Worm (Caenorhabditis elegans) whole organism, midembryonic: ENCODE measurements around the gene prp-19.

Source experiments
- T22C8.4 ChIP-seq: fragments of 200-800 bp; sonication (Bioruptor generic); IDR thresholded peaks from 2 replicates; pipeline ENCODE4 v1.3.6; 2022; ENCODE audit warnings: missing genetic modification characterization, missing compliant biosample characterization
- cog-1 ChIP-seq: sonication (generic microtip); optimal IDR thresholded peaks from 2 replicates; lab custom pipeline; 2016; ENCODE audit warnings: missing genetic modification characterization, missing compliant biosample characterization
- flt-1 ChIP-seq: fragments of 200-800 bp; sonication (Bioruptor generic); IDR thresholded peaks from 2 replicates; pipeline ENCODE4 v1.3.6; 2022; ENCODE audit warnings: missing genetic modification characterization, missing compliant biosample characterization
- klf-2 ChIP-seq: fragments of 200-800 bp; sonication (Bioruptor generic); conservative IDR thresholded peaks from 2 replicates; pipeline ENCODE4 v1.3.6; 2022; ENCODE audit warnings: missing genetic modification reagents, missing genetic modification characterization, missing compliant biosample characterization
- med-1 ChIP-seq: sonication (generic microtip); optimal IDR thresholded peaks from 2 replicates; lab custom pipeline; 2017; ENCODE audit warnings: missing genetic modification characterization, mild to moderate bottlenecking, missing compliant biosample characterization, antibody characterized with exemption, missing genetic modification reagents; ENCODE audit not compliant: insufficient read depth
- ref-1 ChIP-seq: fragments of 200-800 bp; sonication (Bioruptor generic); conservative IDR thresholded peaks from 2 replicates; pipeline ENCODE4 v1.3.6; 2022; ENCODE audit warnings: missing genetic modification reagents, missing genetic modification characterization, missing compliant biosample characterization
- tab-1 ChIP-seq: fragments of 200-800 bp; sonication (Bioruptor generic); IDR thresholded peaks from 2 replicates; pipeline ENCODE4 v1.3.6; 2022; ENCODE audit warnings: missing genetic modification characterization, missing compliant biosample characterization
- ztf-23 ChIP-seq: fragments of 200-800 bp; sonication (Bioruptor generic); IDR thresholded peaks from 2 replicates; pipeline ENCODE4 v1.3.6; 2022; ENCODE audit warnings: missing genetic modification reagents, missing genetic modification characterization, missing compliant biosample characterization
- ztf-29 ChIP-seq: fragments of 200-800 bp; sonication (Bioruptor generic); IDR thresholded peaks from 2 replicates; pipeline ENCODE4 v1.3.6; 2022; ENCODE audit warnings: missing genetic modification reagents, missing genetic modification characterization, missing compliant biosample characterization

The prp-19 gene

ce11 chrIII:5150980-5151379 lies 20.9 kb downstream of the prp-19 start:
- no peak for TF ChIP-seq flt-1 (GFP tag; lab: Robert Waterston, UW)
- no peak for TF ChIP-seq med-1 (GFP tag; lab: Kevin White, UChicago)
- no peak for TF ChIP-seq ref-1
- TF ChIP-seq ztf-23 (GFP tag; lab: Robert Waterston, UW): no peak
- no peak for TF ChIP-seq T22C8.4 (GFP tag; lab: Robert Waterston, UW)
- TF ChIP-seq ztf-29 (GFP tag; lab: Robert Waterston, UW): no peak
- TF ChIP-seq tab-1 (GFP tag; lab: Robert Waterston, UW): no peak
- no peak for TF ChIP-seq cog-1 (tag; lab: Kevin White, UChicago)
- TF ChIP-seq klf-2 (GFP tag; lab: Robert Waterston, UW): no peak

DNA sequence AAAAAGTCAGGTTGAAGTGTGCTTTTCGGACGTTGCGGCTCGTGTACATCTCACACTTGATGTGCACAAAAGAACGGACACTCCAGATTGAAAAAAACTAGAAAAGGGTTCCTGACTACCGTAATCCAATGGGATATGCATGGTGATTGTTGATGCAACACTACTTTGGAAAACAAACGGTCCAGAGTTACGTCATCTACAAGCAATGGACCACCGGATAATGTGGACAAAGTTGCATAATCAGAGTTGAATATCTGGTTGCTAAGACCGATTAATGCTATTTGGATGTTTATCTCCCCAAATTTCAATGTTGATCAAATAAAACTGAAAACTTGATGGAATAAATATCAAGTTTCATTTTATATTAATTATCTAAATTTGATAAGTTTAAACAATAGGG lies 21.8 kb downstream of the prp-19 start:
- no peak for TF ChIP-seq ref-1
- TF ChIP-seq tab-1 (GFP tag; lab: Robert Waterston, UW): no peak
- no peak for TF ChIP-seq T22C8.4 (GFP tag; lab: Robert Waterston, UW)
- TF ChIP-seq flt-1 (GFP tag; lab: Robert Waterston, UW): no peak
- TF ChIP-seq ztf-29 (GFP tag; lab: Robert Waterston, UW): no peak
- no peak for TF ChIP-seq ztf-23 (GFP tag; lab: Robert Waterston, UW)
- TF ChIP-seq klf-2 (GFP tag; lab: Robert Waterston, UW): no peak
- TF ChIP-seq cog-1 (tag; lab: Kevin White, UChicago): no peak
- TF ChIP-seq med-1 (GFP tag; lab: Kevin White, UChicago): no peak

- TF ChIP-seq T22C8.4 (GFP tag; lab: Robert Waterston, UW) (no peak), klf-2 (GFP tag; lab: Robert Waterston, UW) (no peak), med-1 (GFP tag; lab: Kevin White, UChicago) (no peak), ztf-23 (GFP tag; lab: Robert Waterston, UW) (no peak), tab-1 (GFP tag; lab: Robert Waterston, UW) (no peak), ref-1 (no peak), flt-1 (GFP tag; lab: Robert Waterston, UW) (no peak), ztf-29 (GFP tag; lab: Robert Waterston, UW) (no peak), cog-1 (tag; lab: Kevin White, UChicago) (no peak)
Measured at ce11 chrIII:5149478-5149877, 22.4 kb downstream of the prp-19 start, which contains the start of gene Y54H5A.2. Gene Y54H5A.2 (minus strand): TSS chrIII:5149578.

ce11 chrIII:5147445-5147844 lies 24.4 kb downstream of the prp-19 start:
- TF ChIP-seq ztf-29 (GFP tag; lab: Robert Waterston, UW): no peak
- TF ChIP-seq ztf-23 (GFP tag; lab: Robert Waterston, UW): no peak
- no peak for TF ChIP-seq ref-1
- no peak for TF ChIP-seq med-1 (GFP tag; lab: Kevin White, UChicago)
- TF ChIP-seq cog-1 (tag; lab: Kevin White, UChicago): no peak
- no peak for TF ChIP-seq tab-1 (GFP tag; lab: Robert Waterston, UW)
- no peak for TF ChIP-seq klf-2 (GFP tag; lab: Robert Waterston, UW)
- TF ChIP-seq T22C8.4 (GFP tag; lab: Robert Waterston, UW): no peak
- no peak for TF ChIP-seq flt-1 (GFP tag; lab: Robert Waterston, UW)

ce11 chrIII:5146749-5147148 lies 25.1 kb downstream of the prp-19 start:
- TF ChIP-seq tab-1 (GFP tag; lab: Robert Waterston, UW) (no peak), T22C8.4 (GFP tag; lab: Robert Waterston, UW) (no peak)

DNA sequence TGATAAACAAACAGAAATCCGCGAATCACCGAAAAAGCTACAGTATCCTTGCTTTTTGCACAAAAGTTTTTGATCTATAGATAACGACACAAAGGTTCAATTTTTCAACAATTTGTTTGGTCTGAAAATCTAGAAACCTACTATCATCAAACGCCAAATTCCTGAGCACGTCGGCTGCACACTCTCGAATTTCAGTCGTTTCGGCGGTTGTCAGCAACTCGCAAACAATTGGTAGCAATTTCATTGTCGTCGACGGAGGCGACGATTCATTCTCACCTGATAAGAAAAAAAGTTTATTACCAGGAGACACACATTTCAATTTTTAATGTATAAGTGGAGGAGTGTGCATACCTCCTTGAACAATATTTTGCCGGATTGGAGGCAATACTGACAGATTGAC lies 26.0 kb downstream of the prp-19 start:
- TF ChIP-seq med-1 (GFP tag; lab: Kevin White, UChicago): no peak
- no peak for TF ChIP-seq tab-1 (GFP tag; lab: Robert Waterston, UW)
- no peak for TF ChIP-seq T22C8.4 (GFP tag; lab: Robert Waterston, UW)
- TF ChIP-seq klf-2 (GFP tag; lab: Robert Waterston, UW): no peak
- TF ChIP-seq flt-1 (GFP tag; lab: Robert Waterston, UW): no peak
- TF ChIP-seq cog-1 (tag; lab: Kevin White, UChicago): no peak
- no peak for TF ChIP-seq ztf-23 (GFP tag; lab: Robert Waterston, UW)
- TF ChIP-seq ztf-29 (GFP tag; lab: Robert Waterston, UW): no peak
- TF ChIP-seq ref-1: no peak

- TF ChIP-seq T22C8.4 (GFP tag; lab: Robert Waterston, UW) (no peak), tab-1 (GFP tag; lab: Robert Waterston, UW) (no peak), ztf-29 (GFP tag; lab: Robert Waterston, UW) (no peak), med-1 (GFP tag; lab: Kevin White, UChicago) (no peak), cog-1 (tag; lab: Kevin White, UChicago) (no peak), klf-2 (GFP tag; lab: Robert Waterston, UW) (no peak), flt-1 (GFP tag; lab: Robert Waterston, UW) (no peak), ref-1 (no peak), ztf-23 (GFP tag; lab: Robert Waterston, UW) (no peak)
Measured at ce11 chrIII:5144169-5144568, 27.7 kb downstream of the prp-19 start.

DNA sequence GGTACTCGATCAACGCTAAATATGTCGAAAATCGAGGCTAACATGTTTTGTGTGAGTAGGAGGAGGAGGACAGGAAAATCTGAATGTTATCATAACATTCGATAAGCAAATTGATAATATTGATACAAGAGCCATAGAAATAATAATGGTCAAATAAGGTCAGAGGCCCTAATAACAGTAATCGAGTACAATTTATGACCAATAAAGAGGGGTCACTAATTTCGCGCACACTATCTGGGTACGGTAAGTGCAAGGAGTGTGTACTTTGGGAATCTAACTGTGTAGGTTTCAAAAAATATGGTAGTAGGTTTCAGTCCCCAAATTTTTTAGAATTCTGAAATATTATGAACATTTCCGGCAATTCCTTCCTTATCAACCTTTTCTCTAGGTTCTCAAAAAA lies 28.3 kb downstream of the prp-19 start:
- TF ChIP-seq ref-1 (no peak), klf-2 (GFP tag; lab: Robert Waterston, UW) (no peak), ztf-23 (GFP tag; lab: Robert Waterston, UW) (no peak), tab-1 (GFP tag; lab: Robert Waterston, UW) (no peak)

- no peak for TF ChIP-seq tab-1 (GFP tag; lab: Robert Waterston, UW)
- no peak for TF ChIP-seq cog-1 (tag; lab: Kevin White, UChicago)
- no peak for TF ChIP-seq klf-2 (GFP tag; lab: Robert Waterston, UW)
- no peak for TF ChIP-seq ztf-29 (GFP tag; lab: Robert Waterston, UW)
- TF ChIP-seq flt-1 (GFP tag; lab: Robert Waterston, UW): no peak
- no peak for TF ChIP-seq ref-1
- no peak for TF ChIP-seq ztf-23 (GFP tag; lab: Robert Waterston, UW)
- TF ChIP-seq T22C8.4 (GFP tag; lab: Robert Waterston, UW): no peak
- TF ChIP-seq med-1 (GFP tag; lab: Kevin White, UChicago): no peak
Measured at ce11 chrIII:5141935-5142334, 29.9 kb downstream of the prp-19 start.
